Worm (Caenorhabditis elegans) whole organism, L4 larva: ENCODE results near the gene jmjd-1.1.

Experiments
- D1046.2 ChIP-seq: fragments of 200-800 bp; sonication (Bioruptor generic); IDR thresholded peaks from 2 replicates; pipeline ENCODE4 v1.3.6; 2022; ENCODE audit warnings: missing genetic modification characterization, missing compliant biosample characterization
- ama-1 ChIP-seq: fragments of 150-350 bp; optimal IDR thresholded peaks from 2 replicates; lab custom pipeline; 2014; ENCODE audit warnings: inconsistent platforms, mixed read lengths
- dve-1 ChIP-seq: sonication (generic microtip); optimal IDR thresholded peaks from 2 replicates; lab custom pipeline; 2017; ENCODE audit warnings: antibody characterized with exemption, mild to moderate bottlenecking, missing genetic modification characterization, missing compliant biosample characterization; ENCODE audit not compliant: insufficient read depth
- egl-27 ChIP-seq: sonication (generic microtip); optimal IDR thresholded peaks from 3 replicates; lab custom pipeline; 2017; ENCODE audit warnings: missing biosample characterization, missing genetic modification reagents, missing genetic modification characterization
- hif-1 ChIP-seq, 2 experiments: sonication (generic microtip); optimal IDR thresholded peaks; 2 replicates each; lab custom pipeline; 2016 to 2017; ENCODE audit warnings: missing compliant biosample characterization in 2 of 2, missing genetic modification characterization in 2 of 2, missing genetic modification reagents in 2 of 2, missing genotype in 2 of 2, mild to moderate bottlenecking in 1 of 2
- lim-7 ChIP-seq: fragments of 200-800 bp; sonication (Bioruptor generic); IDR thresholded peaks from 2 replicates; pipeline ENCODE4 v1.3.6; 2022; ENCODE audit warnings: missing genetic modification characterization, missing compliant biosample characterization
- lsy-2 ChIP-seq, 2 experiments: fragments of 150-350 bp in 1 of 2; sonication (generic microtip) in 1 of 2; optimal IDR thresholded peaks; 2 replicates each; lab custom pipeline; 2014 to 2017; ENCODE audit warnings: missing biosample characterization in 2 of 2, missing genetic modification characterization in 2 of 2
- zip-11 ChIP-seq: fragments of 200-800 bp; sonication (Bioruptor generic); IDR thresholded peaks from 2 replicates; pipeline ENCODE4 v1.3.6; 2022; ENCODE audit warnings: missing genetic modification characterization, missing compliant biosample characterization
- ztf-11 ChIP-seq: fragments of 150-350 bp; optimal IDR thresholded peaks from 2 replicates; lab custom pipeline; 2014; ENCODE audit warnings: missing biosample characterization, missing genetic modification characterization

ce11 chrII:11761806-11762512, 44.4 kb upstream of the jmjd-1.1 start:
- TF ChIP-seq zip-11 (GFP tag; lab: Robert Waterston, UW) (no peak), D1046.2 (GFP tag; lab: Robert Waterston, UW) (no peak), ama-1 (lab: Kevin White, UChicago) (peak; percentile 49), hif-1 (tag; optimal IDR thresholded peaks at IDR 0.05; lab: Kevin White, UChicago) (no peak), lsy-2 (tag; optimal IDR thresholded peaks at IDR 0.05; lab: Kevin White, UChicago) (peak in 1 of 2 experiments; percentile 86), lim-7 (GFP tag; lab: Robert Waterston, UW) (peak; percentile 59), ztf-11 (tag; lab: Kevin White, UChicago) (no peak), dve-1 (tag; lab: Kevin White, UChicago) (peak; percentile 61), egl-27 (no peak)
